Worm (Caenorhabditis elegans) whole organism, midembryonic: ENCODE results near the gene D2096.6.

ENCODE experiments used
- T22C8.4 ChIP-seq: fragments of 200-800 bp; sonication (Bioruptor generic); IDR thresholded peaks from 2 replicates; pipeline ENCODE4 v1.3.6; 2022; ENCODE audit warnings: missing genetic modification characterization, missing compliant biosample characterization
- cog-1 ChIP-seq: sonication (generic microtip); optimal IDR thresholded peaks from 2 replicates; lab custom pipeline; 2016; ENCODE audit warnings: missing genetic modification characterization, missing compliant biosample characterization
- flt-1 ChIP-seq: fragments of 200-800 bp; sonication (Bioruptor generic); IDR thresholded peaks from 2 replicates; pipeline ENCODE4 v1.3.6; 2022; ENCODE audit warnings: missing genetic modification characterization, missing compliant biosample characterization
- klf-2 ChIP-seq: fragments of 200-800 bp; sonication (Bioruptor generic); conservative IDR thresholded peaks from 2 replicates; pipeline ENCODE4 v1.3.6; 2022; ENCODE audit warnings: missing genetic modification reagents, missing genetic modification characterization, missing compliant biosample characterization
- med-1 ChIP-seq: sonication (generic microtip); optimal IDR thresholded peaks from 2 replicates; lab custom pipeline; 2017; ENCODE audit warnings: missing genetic modification characterization, mild to moderate bottlenecking, missing compliant biosample characterization, antibody characterized with exemption, missing genetic modification reagents; ENCODE audit not compliant: insufficient read depth
- ref-1 ChIP-seq: fragments of 200-800 bp; sonication (Bioruptor generic); conservative IDR thresholded peaks from 2 replicates; pipeline ENCODE4 v1.3.6; 2022; ENCODE audit warnings: missing genetic modification reagents, missing genetic modification characterization, missing compliant biosample characterization
- tab-1 ChIP-seq: fragments of 200-800 bp; sonication (Bioruptor generic); IDR thresholded peaks from 2 replicates; pipeline ENCODE4 v1.3.6; 2022; ENCODE audit warnings: missing genetic modification characterization, missing compliant biosample characterization
- ztf-23 ChIP-seq: fragments of 200-800 bp; sonication (Bioruptor generic); IDR thresholded peaks from 2 replicates; pipeline ENCODE4 v1.3.6; 2022; ENCODE audit warnings: missing genetic modification reagents, missing genetic modification characterization, missing compliant biosample characterization
- ztf-29 ChIP-seq: fragments of 200-800 bp; sonication (Bioruptor generic); IDR thresholded peaks from 2 replicates; pipeline ENCODE4 v1.3.6; 2022; ENCODE audit warnings: missing genetic modification reagents, missing genetic modification characterization, missing compliant biosample characterization

DNA sequence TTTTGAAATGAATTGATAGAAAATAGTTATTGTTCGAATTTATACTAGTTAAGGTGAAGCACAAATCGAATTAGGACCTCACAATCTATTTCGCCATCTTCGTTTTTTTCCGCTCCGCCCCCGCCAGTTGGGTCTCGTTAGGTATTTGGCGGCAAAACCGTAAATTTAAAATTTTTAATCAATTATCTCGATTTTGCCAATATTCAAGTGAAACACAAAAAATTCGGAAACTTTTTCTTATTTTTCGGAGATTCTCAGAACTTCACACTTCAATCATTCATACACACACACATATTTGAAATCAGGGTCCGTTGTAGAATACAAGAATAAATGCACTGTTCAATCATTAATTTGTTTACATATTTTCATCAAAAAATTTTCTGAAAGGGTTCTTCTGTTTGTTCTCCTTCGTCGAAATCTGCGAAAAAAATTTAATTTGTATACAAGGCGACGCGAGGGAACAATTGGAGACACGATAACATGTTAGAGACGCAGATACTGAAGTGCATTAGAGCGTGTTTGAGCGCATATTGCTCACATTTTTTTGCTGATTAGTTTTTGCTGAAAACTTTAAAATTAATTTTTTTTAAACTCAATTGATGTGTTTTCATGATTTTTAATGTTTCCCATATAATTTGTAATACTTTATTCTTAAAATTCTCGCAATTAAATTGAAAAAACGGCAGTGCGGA, 9.2 kb downstream of the D2096.6 start, which contains the start of gene D2096.5:
- no peak for TF ChIP-seq ztf-23 (GFP tag; lab: Robert Waterston, UW)
- no peak for TF ChIP-seq tab-1 (GFP tag; lab: Robert Waterston, UW)
- no peak for TF ChIP-seq ref-1 (GFP tag; lab: Robert Waterston, UW)
- no peak for TF ChIP-seq cog-1 (tag; lab: Kevin White, UChicago)
- no peak for TF ChIP-seq ztf-29 (GFP tag; lab: Robert Waterston, UW)
- no peak for TF ChIP-seq T22C8.4
- no peak for TF ChIP-seq klf-2
- no peak for TF ChIP-seq med-1 (GFP tag; lab: Kevin White, UChicago)
- no peak for TF ChIP-seq flt-1 (GFP tag; lab: Robert Waterston, UW)
